Worm (Caenorhabditis elegans): Measurements from ENCODE around the gene R02D5.24.

R02D5.24 gene

ce11 chrV:14491097-14491496 lies 10.0 kb upstream of the R02D5.24 start:
- TF ChIP-seq che-1 (tag; optimal IDR thresholded peaks at IDR 0.05) (no peak), unc-42 (tag; optimal IDR thresholded peaks at IDR 0.05) (peak; percentile 87), tbx-2 (tag; optimal IDR thresholded peaks at IDR 0.05) (peak; percentile 46), C08G9.2 (tag; optimal IDR thresholded peaks at IDR 0.05) (peak; percentile 23), ama-1 (optimal IDR thresholded peaks at IDR 0.05) (no peak), nhr-11 (tag; optimal IDR thresholded peaks at IDR 0.05) (no peak), ceh-30 (tag; optimal IDR thresholded peaks at IDR 0.05) (no peak), zip-5 (tag; optimal IDR thresholded peaks at IDR 0.05) (no peak), sdc-2 (tag; optimal IDR thresholded peaks at IDR 0.05) (no peak), ceh-31 (tag; optimal IDR thresholded peaks at IDR 0.05) (peak; percentile 24), ceh-14 (tag; optimal IDR thresholded peaks at IDR 0.05) (peak; percentile 35), lim-6 (tag; optimal IDR thresholded peaks at IDR 0.05) (no peak), ceh-24 (tag; optimal IDR thresholded peaks at IDR 0.05) (no peak), nhr-232 (tag; optimal IDR thresholded peaks at IDR 0.05) (no peak), hlh-8 (tag; optimal IDR thresholded peaks at IDR 0.05) (no peak)

ce11 chrV:14493665-14494064 lies 7.5 kb upstream of the R02D5.24 start:
- TF ChIP-seq nfya-1 (tag; optimal IDR thresholded peaks at IDR 0.05) (peak; percentile 84), lim-6 (tag; optimal IDR thresholded peaks at IDR 0.05) (no peak)

ce11 chrV:14495493-14495892 lies 5.6 kb upstream of the R02D5.24 start:
- TF ChIP-seq ceh-2 (tag; optimal IDR thresholded peaks at IDR 0.05) (no peak), C08G9.2 (tag; optimal IDR thresholded peaks at IDR 0.05) (no peak), sdc-2 (tag; optimal IDR thresholded peaks at IDR 0.05) (no peak), pros-1 (tag; optimal IDR thresholded peaks at IDR 0.05) (no peak), nhr-11 (tag; optimal IDR thresholded peaks at IDR 0.05) (no peak), hlh-6 (tag; optimal IDR thresholded peaks at IDR 0.05) (no peak), dve-1 (tag; optimal IDR thresholded peaks at IDR 0.05) (no peak), ceh-30 (tag; optimal IDR thresholded peaks at IDR 0.05) (no peak), ceh-45 (GFP tag; IDR thresholded peaks at IDR 0.05) (no peak), elt-4 (tag; optimal IDR thresholded peaks at IDR 0.05) (no peak), Y22D7AL.16 (tag; optimal IDR thresholded peaks at IDR 0.05) (no peak), F13H6.1 (tag; optimal IDR thresholded peaks at IDR 0.05) (no peak), tbx-2 (tag; optimal IDR thresholded peaks at IDR 0.05) (no peak), unc-42 (tag; optimal IDR thresholded peaks at IDR 0.05) (no peak), ceh-18 (tag; optimal IDR thresholded peaks at IDR 0.05) (no peak)

- TF ChIP-seq unc-42 (tag; optimal IDR thresholded peaks at IDR 0.05) (peak; percentile 74), syd-9 (tag; optimal IDR thresholded peaks at IDR 0.05) (no peak), unc-86 (tag; optimal IDR thresholded peaks at IDR 0.05) (no peak), ceh-31 (tag; optimal IDR thresholded peaks at IDR 0.05) (peak; percentile 20), ceh-6 (GFP tag; optimal IDR thresholded peaks at IDR 0.05) (peak; percentile 40)
Observed at ce11 chrV:14496446-14496845, 4.7 kb upstream of the R02D5.24 start.

- TF ChIP-seq fax-1 (tag; optimal IDR thresholded peaks at IDR 0.05) (no peak), Y22D7AL.16 (tag; optimal IDR thresholded peaks at IDR 0.05) (no peak), che-1 (tag; optimal IDR thresholded peaks at IDR 0.05) (no peak), zip-5 (tag; optimal IDR thresholded peaks at IDR 0.05) (no peak), nhr-232 (tag; optimal IDR thresholded peaks at IDR 0.05) (no peak), ref-2 (tag; optimal IDR thresholded peaks at IDR 0.05) (no peak), hlh-6 (tag; optimal IDR thresholded peaks at IDR 0.05) (no peak), ceh-31 (tag; optimal IDR thresholded peaks at IDR 0.05) (peak; percentile 29), ceh-18 (tag; optimal IDR thresholded peaks at IDR 0.05) (no peak), ceh-30 (tag; optimal IDR thresholded peaks at IDR 0.05) (no peak), C08G9.2 (tag; optimal IDR thresholded peaks at IDR 0.05) (no peak), nfya-1 (tag; optimal IDR thresholded peaks at IDR 0.05) (peak; percentile 32), ets-4 (tag; optimal IDR thresholded peaks at IDR 0.05) (no peak), ceh-14 (tag; optimal IDR thresholded peaks at IDR 0.05) (no peak), F13H6.1 (tag; optimal IDR thresholded peaks at IDR 0.05) (no peak), T23F11.4 (GFP tag; optimal IDR thresholded peaks at IDR 0.05) (no peak), elt-2 (tag; optimal IDR thresholded peaks at IDR 0.05) (peak; percentile 29), pat-9 (tag; optimal IDR thresholded peaks at IDR 0.05) (no peak), elt-4 (tag; optimal IDR thresholded peaks at IDR 0.05) (no peak), ceh-34 (tag; optimal IDR thresholded peaks at IDR 0.05) (peak; percentile 18), pax-1 (tag; optimal IDR thresholded peaks at IDR 0.05) (no peak), ceh-22 (tag; optimal IDR thresholded peaks at IDR 0.05) (no peak), unc-3 (GFP tag; conservative IDR thresholded peaks at IDR 0.05) (no peak), unc-3 (tag; optimal IDR thresholded peaks at IDR 0.05) (no peak), unc-55 (GFP tag; optimal IDR thresholded peaks at IDR 0.05) (no peak), K02D7.2 (tag; optimal IDR thresholded peaks at IDR 0.05) (no peak), odd-2 (tag; optimal IDR thresholded peaks at IDR 0.05) (no peak), dve-1 (tag; optimal IDR thresholded peaks at IDR 0.05) (no peak), K09A11.1 (tag; optimal IDR thresholded peaks at IDR 0.05; ENCODE audit: insufficient read depth) (no peak), lin-11 (tag; optimal IDR thresholded peaks at IDR 0.05) (no peak), tbx-2 (tag; optimal IDR thresholded peaks at IDR 0.05) (peak; percentile 40)
Observed at ce11 chrV:14498204-14498603, 2.9 kb upstream of the R02D5.24 start.
